Fruit fly (Drosophila melanogaster): ENCODE data around the gene sov.

sov gene

DNA sequence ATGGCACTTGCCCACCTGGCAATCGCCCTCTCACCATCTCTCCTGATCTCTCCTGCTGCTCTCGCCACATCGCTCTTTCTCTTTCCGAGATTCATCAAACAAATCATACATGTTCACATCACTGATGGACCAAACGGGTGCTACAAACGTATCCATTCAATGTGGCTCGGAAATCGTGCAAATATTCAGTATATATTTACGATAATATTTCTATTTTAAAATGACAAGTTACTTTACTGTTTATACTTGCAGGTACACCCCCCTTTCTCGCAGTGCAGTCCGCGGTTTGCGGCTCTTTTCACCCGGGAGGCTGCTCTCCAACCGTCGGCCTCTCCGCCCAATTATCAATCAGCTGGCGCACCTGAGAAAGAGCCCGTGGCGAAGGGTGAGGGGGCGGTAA lies 35.4 kb downstream of the sov start (continued):
- TF ChIP-seq CG13624 (GFP tag; optimal IDR thresholded peaks at IDR 0.05) (no peak), CG11723 (GFP tag; optimal IDR thresholded peaks at IDR 0.05) (no peak), CG8281 (tag; optimal IDR thresholded peaks at IDR 0.05) (no peak)

dm6 chrX:6792891-6793290 lies 36.8 kb downstream of the sov start:
- TF ChIP-seq ase (GFP tag; IDR thresholded peaks at IDR 0.05), result 0 out of 3 replicates have a peak, but pooled peaks have one; percentile 16
- no peak for TF ChIP-seq CG17612 (GFP tag; IDR thresholded peaks at IDR 0.05)
- TF ChIP-seq vvl (GFP tag; IDR thresholded peaks at IDR 0.05), result peak; percentile 27; the same call in 1 of the 2 replicates
- no peak for TF ChIP-seq Atf-2 (GFP tag; optimal IDR thresholded peaks at IDR 0.05)
- TF ChIP-seq nom (GFP tag; optimal IDR thresholded peaks at IDR 0.05), result no peak
- no peak for TF ChIP-seq ap (GFP tag; IDR thresholded peaks at IDR 0.05)
- 0 out of 2 replicates have a peak, but pooled peaks have one; percentile 9 for TF ChIP-seq ranshi (GFP tag; IDR thresholded peaks at IDR 0.05)
- no peak for TF ChIP-seq C15 (GFP tag; IDR thresholded peaks at IDR 0.05)
- TF ChIP-seq slbo (GFP tag; IDR thresholded peaks at IDR 0.05), result peak; percentile 54
- peak; percentile 58 for TF ChIP-seq sisA (GFP tag; IDR thresholded peaks at IDR 0.05)
- TF ChIP-seq Med (GFP tag), result peak; percentile 62
- 0 out of 2 replicates have a peak, but pooled peaks have one; percentile 20 for TF ChIP-seq CG14014 (GFP tag; IDR thresholded peaks at IDR 0.05)
- TF ChIP-seq CG10366 (GFP tag; IDR thresholded peaks at IDR 0.05), result peak; percentile 31; the same call in 1 of the 2 replicates
- TF ChIP-seq stwl (tag; optimal IDR thresholded peaks at IDR 0.05), result no peak
- no peak for TF ChIP-seq CG16863 (GFP tag; optimal IDR thresholded peaks at IDR 0.05)
- no peak for TF ChIP-seq da (GFP tag; optimal IDR thresholded peaks at IDR 0.05)
- peak; percentile 43 for TF ChIP-seq CG9932 (GFP tag; IDR thresholded peaks at IDR 0.05)
- no peak for TF ChIP-seq croc (GFP tag; conservative IDR thresholded peaks at IDR 0.05)
- no peak for TF ChIP-seq Meics (GFP tag; optimal IDR thresholded peaks at IDR 0.05)
- TF ChIP-seq grau (tag; optimal IDR thresholded peaks at IDR 0.05), result peak; percentile 76
- no peak for TF ChIP-seq NC2β (GFP tag; optimal IDR thresholded peaks at IDR 0.05)
- TF ChIP-seq row (GFP tag; IDR thresholded peaks at IDR 0.05), result peak; percentile 4; the same call in 1 of the 3 replicates
- TF ChIP-seq lmd (GFP tag; IDR thresholded peaks at IDR 0.05), result peak; percentile 33; the same call in 1 of the 2 replicates
- TF ChIP-seq hkb (optimal IDR thresholded peaks at IDR 0.05), result no peak
- 0 out of 2 replicates have a peak, but pooled peaks have one; percentile 24 for TF ChIP-seq hkb (GFP tag; IDR thresholded peaks at IDR 0.05)
- TF ChIP-seq CG1647 (GFP tag; optimal IDR thresholded peaks at IDR 0.05), result no peak
- 0 out of 3 replicates have a peak, but pooled peaks have one; percentile 9 for TF ChIP-seq Aef1 (GFP tag; IDR thresholded peaks at IDR 0.05)
- peak; percentile 22; the same call in 1 of the 2 replicates for TF ChIP-seq H2.0 (GFP tag; IDR thresholded peaks at IDR 0.05)
- peak; percentile 22; the same call in 1 of the 2 replicates for TF ChIP-seq CG14441 (GFP tag; IDR thresholded peaks at IDR 0.05)
- no peak for TF ChIP-seq CG2120 (GFP tag; optimal IDR thresholded peaks at IDR 0.05)
- no peak for TF ChIP-seq prd (optimal IDR thresholded peaks at IDR 0.05)
- peak; percentile 35; the same call in 2 of the 3 replicates for TF ChIP-seq prd (GFP tag; IDR thresholded peaks at IDR 0.05)
- peak; percentile 68 for TF ChIP-seq Rfx (GFP tag; IDR thresholded peaks at IDR 0.05)
- no peak for TF ChIP-seq emc (GFP tag; optimal IDR thresholded peaks at IDR 0.05)
- no peak for TF ChIP-seq CG31224 (GFP tag; IDR thresholded peaks at IDR 0.05)
- TF ChIP-seq Lpt (GFP tag; optimal IDR thresholded peaks at IDR 0.05), result no peak
- peak; percentile 25; the same call in 1 of the 3 replicates for TF ChIP-seq B-H1 (GFP tag; IDR thresholded peaks at IDR 0.05)
- no peak for TF ChIP-seq CG12769 (tag; optimal IDR thresholded peaks at IDR 0.05)
- peak; percentile 7; the same call in 1 of the 4 replicates for TF ChIP-seq Gug (GFP tag; IDR thresholded peaks at IDR 0.05)
- TF ChIP-seq bigmax (GFP tag; optimal IDR thresholded peaks at IDR 0.05), result no peak
- TF ChIP-seq CG5953 (GFP tag; IDR thresholded peaks at IDR 0.05), result 0 out of 2 replicates have a peak, but pooled peaks have one; percentile 4
- no peak for TF ChIP-seq pan (optimal IDR thresholded peaks at IDR 0.05)
- TF ChIP-seq pan (GFP tag; optimal IDR thresholded peaks at IDR 0.05 in 1 of 2, IDR thresholded peaks at IDR 0.05 in 1 of 2), result peak in 1 of 2 experiments; percentile 28
- TF ChIP-seq H15 (GFP tag; IDR thresholded peaks at IDR 0.05), result 0 out of 3 replicates have a peak, but pooled peaks have one; percentile 6
- TF ChIP-seq CG32532 (GFP tag; IDR thresholded peaks at IDR 0.05), result peak; percentile 48; the same call in 1 of the 2 replicates
- peak; percentile 53 for TF ChIP-seq Ptx1 (GFP tag; IDR thresholded peaks at IDR 0.05)
- TF ChIP-seq ci (GFP tag; IDR thresholded peaks at IDR 0.05), result no peak
- TF ChIP-seq Drgx (GFP tag; IDR thresholded peaks at IDR 0.05), result peak; percentile 27
